Fruit fly (Drosophila melanogaster) whole organism, prepupa: Measurements from ENCODE around the gene CG12692.

ENCODE experiments used
- CG15336 ChIP-seq: fragments of 200-800 bp; sonication (Bioruptor generic); IDR thresholded peaks from 2 replicates; pipeline ENCODE4 v1.3.6; 2022; ENCODE audit warnings: missing biosample characterization, missing genetic modification characterization
- Eip75B ChIP-seq: fragments of 200-800 bp; sonication (Bioruptor generic); optimal IDR thresholded peaks from 3 replicates; lab custom pipeline; 2016; ENCODE audit warnings: missing biosample characterization, missing genetic modification characterization
- cyc ChIP-seq: fragments of 200-800 bp; sonication (Bioruptor generic); optimal IDR thresholded peaks from 3 replicates; lab custom pipeline; 2016; ENCODE audit warnings: missing biosample characterization, missing genetic modification characterization

dm6 chrX:4293418-4293817, 8.7 kb downstream of the CG12692 start:
- TF ChIP-seq CG15336 (GFP tag; lab: Robert Waterston, UW) (no peak), cyc (GFP tag; lab: Kevin White, UChicago) (no peak), Eip75B (no peak)
